Worm (Caenorhabditis elegans): ENCODE measurements around the gene lin-33.

ce11 chrIV:5954743-5955142, 24.3 kb downstream of the lin-33 start:
- TF ChIP-seq ref-1 (GFP tag; conservative IDR thresholded peaks at IDR 0.05) (no peak), flt-1 (GFP tag; IDR thresholded peaks at IDR 0.05) (no peak)

All from whole organism, midembryonic.